Worm (Caenorhabditis elegans): ENCODE data around the gene glr-6.

ce11 chrX:6819135-6819534, 21.4 kb downstream of the glr-6 start:
- no peak for TF ChIP-seq snpc-4 (GFP tag; optimal IDR thresholded peaks at IDR 0.05)
- no peak for TF ChIP-seq snpc-4 (tag; optimal IDR thresholded peaks at IDR 0.05)
- no peak for TF ChIP-seq hmg-1.2 (GFP tag; IDR thresholded peaks at IDR 0.05)
- TF ChIP-seq ama-1 (optimal IDR thresholded peaks at IDR 0.05), result no peak
- TF ChIP-seq ama-1 (GFP tag; optimal IDR thresholded peaks at IDR 0.05), result no peak
